Worm (Caenorhabditis elegans) whole organism, L2 larva: ENCODE results near the gene D2007.1.
A peak's percentile ranks its signal among the peaks of the same experiment; 100 is the strongest.

ENCODE experiments used
- C34F6.9 ChIP-seq: fragments of 150-350 bp; optimal IDR thresholded peaks from 2 replicates; lab custom pipeline; 2014; ENCODE audit warnings: missing biosample characterization, missing genetic modification characterization
- F13H6.1 ChIP-seq: sonication (generic microtip); optimal IDR thresholded peaks from 2 replicates; lab custom pipeline; 2016; ENCODE audit warnings: missing genetic modification characterization, missing compliant biosample characterization
- R02D3.7 ChIP-seq: fragments of 150-350 bp; optimal IDR thresholded peaks from 2 replicates; lab custom pipeline; 2014; ENCODE audit warnings: missing biosample characterization, missing genetic modification characterization
- Y55F3AM.14 ChIP-seq: fragments of 200-800 bp; sonication (Bioruptor generic); optimal IDR thresholded peaks from 2 replicates; lab custom pipeline; 2018; ENCODE audit warnings: mild to moderate bottlenecking, missing genetic modification characterization, missing compliant biosample characterization
- alr-1 ChIP-seq: fragments of 150-350 bp; optimal IDR thresholded peaks from 2 replicates; lab custom pipeline; 2014; ENCODE audit warnings: missing biosample characterization, missing genetic modification characterization
- blmp-1 ChIP-seq: sonication (generic microtip); optimal IDR thresholded peaks from 2 replicates; lab custom pipeline; 2017; ENCODE audit warnings: missing genetic modification characterization, mild to moderate bottlenecking, missing compliant biosample characterization, antibody characterized with exemption, moderate library complexity; ENCODE audit not compliant: insufficient read depth
- ceh-82 ChIP-seq: fragments of 150-350 bp; optimal IDR thresholded peaks from 2 replicates; lab custom pipeline; 2014; ENCODE audit warnings: missing biosample characterization, missing genetic modification characterization
- dmd-4 ChIP-seq: sonication (generic microtip); optimal IDR thresholded peaks from 2 replicates; lab custom pipeline; 2017; ENCODE audit warnings: missing biosample characterization, missing genetic modification characterization
- egl-27 ChIP-seq: sonication (generic microtip); optimal IDR thresholded peaks from 3 replicates; lab custom pipeline; 2017; ENCODE audit warnings: missing biosample characterization, missing genetic modification reagents, missing genetic modification characterization
- elt-1 ChIP-seq: fragments of 150-350 bp; optimal IDR thresholded peaks from 2 replicates; lab custom pipeline; 2014; ENCODE audit warnings: missing biosample characterization, missing genetic modification characterization
- elt-3 ChIP-seq: sonication (generic microtip); optimal IDR thresholded peaks from 2 replicates; lab custom pipeline; 2017; ENCODE audit warnings: missing biosample characterization, missing genetic modification characterization
- fos-1 ChIP-seq: fragments of 150-350 bp; optimal IDR thresholded peaks from 2 replicates; lab custom pipeline; 2014; ENCODE audit warnings: missing biosample characterization, missing genetic modification characterization
- gmeb-1 ChIP-seq: fragments of 150-350 bp; optimal IDR thresholded peaks from 2 replicates; lab custom pipeline; 2014; ENCODE audit warnings: missing biosample characterization, missing genetic modification characterization
- lin-11 ChIP-seq: fragments of 150-350 bp; sonication (generic microtip); optimal IDR thresholded peaks from 2 replicates; lab custom pipeline; 2014; ENCODE audit warnings: missing biosample characterization, missing genetic modification characterization, inconsistent platforms, mixed read lengths
- lin-13 ChIP-seq: fragments of 150-350 bp; optimal IDR thresholded peaks from 2 replicates; lab custom pipeline; 2014; ENCODE audit warnings: missing biosample characterization, missing genetic modification reagents, missing genetic modification characterization
- lsy-2 ChIP-seq, 2 experiments: fragments of 150-350 bp in 1 of 2; sonication (generic microtip) in 1 of 2; optimal IDR thresholded peaks; 2 replicates each; lab custom pipeline; 2014 to 2017; ENCODE audit warnings: missing biosample characterization in 2 of 2, missing genetic modification characterization in 2 of 2
- mab-5 ChIP-seq: fragments of 150-350 bp; optimal IDR thresholded peaks from 2 replicates; lab custom pipeline; 2014; ENCODE audit warnings: missing biosample characterization, missing genetic modification characterization
- mbf-1 ChIP-seq: sonication (generic microtip); optimal IDR thresholded peaks from 2 replicates; lab custom pipeline; 2017; ENCODE audit warnings: missing biosample characterization, missing genetic modification characterization
- mdl-1 ChIP-seq, 2 experiments: fragments of 150-350 bp in 1 of 2; sonication (generic microtip) in 1 of 2; optimal IDR thresholded peaks; 2 replicates each; lab custom pipeline; 2017; ENCODE audit warnings: missing biosample characterization in 2 of 2, missing genetic modification characterization in 2 of 2
- nhr-10 ChIP-seq: sonication (generic microtip); optimal IDR thresholded peaks from 2 replicates; lab custom pipeline; 2017; ENCODE audit warnings: missing biosample characterization, missing genetic modification characterization
- nhr-11 ChIP-seq: fragments of 150-350 bp; optimal IDR thresholded peaks from 2 replicates; lab custom pipeline; 2014; ENCODE audit warnings: missing biosample characterization, missing genetic modification characterization
- nhr-12 ChIP-seq: fragments of 150-350 bp; optimal IDR thresholded peaks from 2 replicates; lab custom pipeline; 2014; ENCODE audit warnings: missing biosample characterization, missing genetic modification characterization
- nhr-129 ChIP-seq: fragments of 150-350 bp; optimal IDR thresholded peaks from 2 replicates; lab custom pipeline; 2014; ENCODE audit warnings: missing biosample characterization, missing genetic modification characterization
- nhr-21 ChIP-seq: fragments of 150-350 bp; optimal IDR thresholded peaks from 2 replicates; lab custom pipeline; 2014; ENCODE audit warnings: missing biosample characterization, missing genetic modification characterization
- nhr-23 ChIP-seq: fragments of 150-350 bp; optimal IDR thresholded peaks from 2 replicates; lab custom pipeline; 2014; ENCODE audit warnings: missing biosample characterization, missing genetic modification reagents, missing genetic modification characterization
- nhr-237 ChIP-seq: fragments of 150-350 bp; optimal IDR thresholded peaks from 2 replicates; lab custom pipeline; 2014; ENCODE audit warnings: missing biosample characterization, missing genetic modification characterization
- nhr-25 ChIP-seq: fragments of 150-350 bp; sonication (generic microtip); optimal IDR thresholded peaks from 3 replicates; lab custom pipeline; 2014; ENCODE audit warnings: missing biosample characterization, missing genetic modification characterization
- peb-1 ChIP-seq: fragments of 150-350 bp; optimal IDR thresholded peaks from 2 replicates; lab custom pipeline; 2014; ENCODE audit warnings: missing biosample characterization, missing genetic modification characterization
- sem-4 ChIP-seq: fragments of 150-350 bp; optimal IDR thresholded peaks from 2 replicates; lab custom pipeline; 2014; ENCODE audit warnings: missing biosample characterization, missing genetic modification reagents, missing genetic modification characterization
- sma-3 ChIP-seq: sonication (generic microtip); optimal IDR thresholded peaks from 2 replicates; lab custom pipeline; 2016; ENCODE audit warnings: missing genetic modification reagents, missing genetic modification characterization, missing compliant biosample characterization
- sma-9 ChIP-seq, 2 experiments: fragments of 150-350 bp in 1 of 2; sonication (generic microtip) in 1 of 2; optimal IDR thresholded peaks; 2 replicates each; lab custom pipeline; 2014 to 2016; ENCODE audit warnings: missing genetic modification characterization in 2 of 2, mild to moderate bottlenecking in 1 of 2, missing biosample characterization in 1 of 2, missing compliant biosample characterization in 1 of 2, missing genetic modification reagents in 1 of 2, moderate library complexity in 1 of 2
- snpc-4 ChIP-seq: fragments of 150-350 bp; optimal IDR thresholded peaks from 2 replicates; lab custom pipeline; 2014; ENCODE audit warnings: missing biosample characterization, missing genetic modification characterization
- unc-39 ChIP-seq: fragments of 150-350 bp; optimal IDR thresholded peaks from 2 replicates; lab custom pipeline; 2014; ENCODE audit warnings: missing biosample characterization, missing genetic modification characterization
- unc-55 ChIP-seq: fragments of 150-350 bp; sonication (generic microtip); optimal IDR thresholded peaks from 3 replicates; lab custom pipeline; 2014; ENCODE audit warnings: missing biosample characterization, missing genetic modification reagents, missing genetic modification characterization
- zag-1 ChIP-seq: fragments of 150-350 bp; optimal IDR thresholded peaks from 2 replicates; lab custom pipeline; 2014; ENCODE audit warnings: missing biosample characterization, missing genetic modification characterization

D2007.1 gene

ce11 chrIII:8145971-8146370, 9.3 kb upstream of the D2007.1 start:
- TF ChIP-seq sem-4 (tag; lab: Kevin White, UChicago) (no peak), mdl-1 (tag; optimal IDR thresholded peaks at IDR 0.05; lab: Kevin White, UChicago) (no peak), F13H6.1 (tag; lab: Kevin White, UChicago) (no peak), egl-27 (no peak), zag-1 (tag; lab: Kevin White, UChicago) (no peak), mab-5 (tag; lab: Kevin White, UChicago) (no peak), unc-55 (peak; percentile 46), ceh-82 (no peak)
- TF ChIP-seq, all 48 proteins: peak for 1

- TF ChIP-seq Y55F3AM.14 (GFP tag; lab: Kevin White, UChicago) = no peak
- no peak for TF ChIP-seq nhr-11 (tag; lab: Kevin White, UChicago)
- TF ChIP-seq nhr-23 = no peak
- TF ChIP-seq sma-9 (GFP tag; optimal IDR thresholded peaks at IDR 0.05; lab: Kevin White, UChicago) = no peak
- TF ChIP-seq sma-9 (tag; optimal IDR thresholded peaks at IDR 0.05; lab: Kevin White, UChicago) = no peak
- TF ChIP-seq lin-13 (GFP tag; lab: Kevin White, UChicago) = no peak
- no peak for TF ChIP-seq nhr-12 (tag; lab: Kevin White, UChicago)
- no peak for TF ChIP-seq elt-3 (tag; lab: Kevin White, UChicago)
- TF ChIP-seq fos-1 = no peak
- TF ChIP-seq blmp-1 (tag; lab: Kevin White, UChicago) = no peak
- no peak for TF ChIP-seq unc-39 (tag; lab: Kevin White, UChicago)
- TF ChIP-seq mab-5 (tag; lab: Kevin White, UChicago) = no peak
- no peak for TF ChIP-seq gmeb-1 (tag; lab: Kevin White, UChicago)
- no peak for TF ChIP-seq nhr-25 (tag; lab: Kevin White, UChicago)
- TF ChIP-seq snpc-4 (tag; lab: Kevin White, UChicago) = no peak
- no peak for TF ChIP-seq peb-1 (tag; lab: Kevin White, UChicago)
Measured at ce11 chrIII:8148751-8149150, 6.5 kb upstream of the D2007.1 start, which contains the start of gene D2007.2. Gene D2007.2, plus strand, starts transcription at chrIII:8148963.

DNA sequence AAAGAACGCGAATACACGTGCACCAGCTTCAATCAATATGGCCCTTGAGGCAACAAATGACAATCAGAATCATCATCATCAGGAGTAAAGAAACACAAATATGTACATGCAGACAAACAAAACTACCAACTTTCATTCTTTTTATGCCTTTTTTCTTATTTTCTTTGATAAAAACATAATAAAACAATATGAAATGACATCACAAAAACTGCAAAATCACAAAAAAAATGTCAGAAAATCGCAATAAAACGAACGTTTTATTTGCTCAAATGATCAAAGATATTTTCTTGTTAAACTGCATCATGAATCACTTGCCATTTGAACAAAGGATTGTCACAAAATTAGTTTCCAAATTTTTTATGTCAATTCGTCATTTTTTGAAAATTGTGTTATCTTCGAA, 843 bp upstream of the D2007.1 start:
- TF ChIP-seq fos-1 = peak; percentile 16
- TF ChIP-seq alr-1 = no peak
- no peak for TF ChIP-seq mab-5 (tag; lab: Kevin White, UChicago)

- TF ChIP-seq nhr-11 (tag; lab: Kevin White, UChicago) (no peak), mbf-1 (tag; lab: Kevin White, UChicago) (no peak), gmeb-1 (tag; lab: Kevin White, UChicago) (peak; percentile 8), fos-1 (peak; percentile 1), egl-27 (no peak), nhr-10 (tag; lab: Kevin White, UChicago) (no peak), nhr-12 (tag; lab: Kevin White, UChicago) (no peak), lsy-2 (tag; optimal IDR thresholded peaks at IDR 0.05; lab: Kevin White, UChicago) (peak in 1 of 2 experiments; percentile 34), nhr-25 (tag; lab: Kevin White, UChicago) (no peak), mab-5 (tag; lab: Kevin White, UChicago) (no peak), nhr-129 (tag; lab: Kevin White, UChicago) (peak; percentile 17), sem-4 (tag; lab: Kevin White, UChicago) (no peak), lin-11 (no peak), nhr-23 (no peak)
Measured at ce11 chrIII:8158140-8158786, 3.0 kb downstream of the D2007.1 start, which contains the start of gene atg-13. Gene atg-13, minus strand, starts transcription at chrIII:8158190.

DNA sequence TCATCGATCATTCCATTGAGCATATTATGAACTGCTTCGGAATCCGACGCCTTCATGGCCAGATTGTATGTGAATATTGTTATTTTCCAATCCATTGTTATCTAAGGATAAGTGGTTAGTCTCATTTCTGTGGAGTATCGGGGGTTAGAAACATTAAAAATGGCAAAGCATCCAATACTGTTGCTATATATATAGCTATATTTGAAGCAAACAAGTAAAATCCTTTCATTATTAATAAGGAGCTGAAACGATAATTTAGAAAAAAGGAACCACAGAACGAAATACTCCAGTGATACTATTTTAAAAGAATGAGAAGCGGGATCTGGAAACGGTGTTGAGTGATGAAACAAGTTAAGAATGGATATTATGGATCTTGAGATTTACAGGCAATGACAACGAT, 6.0 kb downstream of the D2007.1 start, which contains the start of gene inpp-5K:
inpp-5K (minus strand) TSS at position 101 of the 400 bp plus-strand sequence.
- TF ChIP-seq fos-1 (no peak), peb-1 (tag; lab: Kevin White, UChicago) (no peak), sem-4 (tag; lab: Kevin White, UChicago) (no peak), C34F6.9 (no peak), R02D3.7 (tag; lab: Kevin White, UChicago) (no peak), elt-1 (tag; lab: Kevin White, UChicago) (no peak), nhr-237 (tag; lab: Kevin White, UChicago) (no peak), nhr-25 (tag; lab: Kevin White, UChicago) (no peak), alr-1 (no peak), snpc-4 (tag; lab: Kevin White, UChicago) (no peak), nhr-21 (tag; lab: Kevin White, UChicago) (no peak), dmd-4 (tag; lab: Kevin White, UChicago) (no peak), sma-3 (no peak), zag-1 (tag; lab: Kevin White, UChicago) (no peak)
- TF ChIP-seq, all 48 proteins: peak for 0
